Fruit fly (Drosophila melanogaster): ENCODE measurements around the gene CG32512.
A peak's percentile ranks its signal among the peaks of the same experiment; 100 is the strongest.

The CG32512 gene

DNA sequence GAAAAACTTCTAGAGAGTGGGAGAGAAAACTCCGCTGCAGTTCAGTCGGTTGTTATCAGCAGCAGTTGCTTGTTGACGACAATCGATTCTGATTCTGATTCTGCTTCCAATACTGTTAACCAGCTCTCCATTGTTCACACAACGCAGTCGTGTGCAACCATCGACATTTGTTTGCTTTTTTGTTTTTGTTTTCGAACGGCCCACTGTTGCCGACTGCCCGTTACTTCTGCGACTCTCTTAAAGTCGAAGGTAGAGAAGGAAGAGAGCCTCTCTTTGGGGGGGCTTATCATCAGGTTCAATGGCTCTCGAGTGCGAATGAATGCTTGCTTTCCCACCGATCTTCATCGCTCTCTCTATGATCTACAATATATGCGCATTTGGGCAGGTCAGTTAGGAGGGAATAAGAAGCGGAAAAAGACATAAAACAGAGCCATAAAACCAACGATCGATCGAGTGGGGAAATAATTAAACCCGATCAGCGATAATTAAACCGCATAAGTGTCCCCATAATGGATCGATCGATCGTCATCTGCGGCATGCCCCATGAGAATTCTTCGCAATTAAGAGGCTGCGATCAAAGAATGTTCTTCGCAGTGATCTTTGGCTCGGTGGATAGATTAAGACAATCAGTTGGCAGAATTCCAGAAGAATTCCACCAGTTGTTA lies 4.5 kb upstream of the CG32512 start (continued):
- TF ChIP-seq Sox102F (GFP tag; optimal IDR thresholded peaks at IDR 0.05), result no peak
- TF ChIP-seq Hr38 (GFP tag; optimal IDR thresholded peaks at IDR 0.05), result no peak
- no peak for TF ChIP-seq salr (GFP tag; optimal IDR thresholded peaks at IDR 0.05)
- TF ChIP-seq CG8119 (GFP tag; IDR thresholded peaks at IDR 0.05), result 0 out of 3 replicates have a peak, but pooled peaks have one; percentile 19
- TF ChIP-seq dsx (GFP tag; optimal IDR thresholded peaks at IDR 0.05; ENCODE audit: poor library complexity, severe bottlenecking), result peak; percentile 37
- TF ChIP-seq CG11902 (GFP tag; optimal IDR thresholded peaks at IDR 0.05), result no peak
- peak; percentile 25 for TF ChIP-seq CG6808 (GFP tag; optimal IDR thresholded peaks at IDR 0.05)
- peak; percentile 64 for TF ChIP-seq CG9139 (GFP tag; optimal IDR thresholded peaks at IDR 0.05)
- no peak for TF ChIP-seq CG16779 (tag; optimal IDR thresholded peaks at IDR 0.05)
- TF ChIP-seq Blimp-1 (GFP tag; optimal IDR thresholded peaks at IDR 0.05), result no peak
- no peak for TF ChIP-seq topi (GFP tag; optimal IDR thresholded peaks at IDR 0.05)
- TF ChIP-seq cyc (GFP tag; optimal IDR thresholded peaks at IDR 0.05), result no peak
- TF ChIP-seq CG10669 (GFP tag; optimal IDR thresholded peaks at IDR 0.05), result no peak
- TF ChIP-seq Lpt (GFP tag; optimal IDR thresholded peaks at IDR 0.05), result no peak
- no peak for TF ChIP-seq CG10631 (GFP tag; optimal IDR thresholded peaks at IDR 0.05)
- no peak for TF ChIP-seq Ets21C (GFP tag; optimal IDR thresholded peaks at IDR 0.05)
- peak; percentile 10 for TF ChIP-seq CG1621 (tag; optimal IDR thresholded peaks at IDR 0.05)
- TF ChIP-seq fd59A (GFP tag; optimal IDR thresholded peaks at IDR 0.05), result no peak
- no peak for TF ChIP-seq lz (GFP tag; optimal IDR thresholded peaks at IDR 0.05)
- no peak for TF ChIP-seq eg (GFP tag; IDR thresholded peaks at IDR 0.05)
- TF ChIP-seq fkh (GFP tag; optimal IDR thresholded peaks at IDR 0.05), result peak; percentile 33
- TF ChIP-seq Sox14 (GFP tag; optimal IDR thresholded peaks at IDR 0.05), result peak; percentile 35

DNA sequence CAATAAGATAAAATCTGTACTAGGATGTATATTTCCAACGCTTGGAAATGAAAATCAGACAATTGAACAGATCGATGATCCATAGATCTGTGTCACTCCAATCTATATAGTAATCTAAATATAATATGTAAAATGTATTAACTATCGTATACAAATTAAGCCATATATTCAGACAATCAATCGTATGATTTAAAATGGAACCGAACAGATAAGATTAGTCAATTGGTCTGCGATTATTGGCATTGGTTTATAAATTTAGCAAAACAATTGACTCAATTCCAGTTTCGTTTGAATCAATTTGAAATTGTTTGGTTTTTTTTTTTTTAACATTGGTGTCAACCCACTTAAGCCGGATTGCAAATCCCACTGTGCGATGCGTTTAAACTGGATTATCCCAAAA lies 568 bp upstream of the CG32512 start:
- TF ChIP-seq CG8119 (GFP tag; IDR thresholded peaks at IDR 0.05) (0 out of 3 replicates have a peak, but pooled peaks have one; percentile 25), CG32006 (GFP tag; optimal IDR thresholded peaks at IDR 0.05) (peak; percentile 75), esn (GFP tag; optimal IDR thresholded peaks at IDR 0.05) (peak; percentile 67), fkh (GFP tag; optimal IDR thresholded peaks at IDR 0.05) (no peak), Lpt (GFP tag; optimal IDR thresholded peaks at IDR 0.05) (no peak), CG6808 (GFP tag; optimal IDR thresholded peaks at IDR 0.05) (peak; percentile 54), CG3919 (GFP tag; optimal IDR thresholded peaks at IDR 0.05) (peak; percentile 15), CG11762 (GFP tag; optimal IDR thresholded peaks at IDR 0.05; ENCODE audit: insufficient read depth) (no peak), Hr38 (GFP tag; optimal IDR thresholded peaks at IDR 0.05) (no peak), CG8319 (GFP tag; optimal IDR thresholded peaks at IDR 0.05) (peak; percentile 34), ss (GFP tag; optimal IDR thresholded peaks at IDR 0.05) (peak; percentile 2 to 17), Eip93F (GFP tag; optimal IDR thresholded peaks at IDR 0.05) (no peak), CG6276 (GFP tag; optimal IDR thresholded peaks at IDR 0.05) (peak; percentile 52), CG7368 (GFP tag; optimal IDR thresholded peaks at IDR 0.05) (peak; percentile 8), Ets21C (GFP tag; optimal IDR thresholded peaks at IDR 0.05) (no peak), Smox (GFP tag; optimal IDR thresholded peaks at IDR 0.05) (peak; percentile 25), acj6 (GFP tag; optimal IDR thresholded peaks at IDR 0.05) (peak; percentile 44), cyc (GFP tag; optimal IDR thresholded peaks at IDR 0.05) (peak; percentile 8), fd59A (GFP tag; optimal IDR thresholded peaks at IDR 0.05) (peak; percentile 43), spab (GFP tag; optimal IDR thresholded peaks at IDR 0.05) (peak; percentile 47), net (GFP tag; optimal IDR thresholded peaks at IDR 0.05) (peak; percentile 51), svp (GFP tag) (peak; percentile 80), CG4318 (GFP tag; optimal IDR thresholded peaks at IDR 0.05) (peak; percentile 56), dac (GFP tag; optimal IDR thresholded peaks at IDR 0.05) (peak; percentile 32), Eip75B (GFP tag; optimal IDR thresholded peaks at IDR 0.05) (peak; percentile 28), Met (GFP tag; optimal IDR thresholded peaks at IDR 0.05) (peak; percentile 38), Eip78C (GFP tag) (peak; percentile 77), CG1621 (tag; optimal IDR thresholded peaks at IDR 0.05) (no peak), CG31627 (GFP tag; optimal IDR thresholded peaks at IDR 0.05) (peak; percentile 25), Blimp-1 (GFP tag; optimal IDR thresholded peaks at IDR 0.05) (no peak), CG11902 (GFP tag; optimal IDR thresholded peaks at IDR 0.05) (peak; percentile 9), CG15336 (GFP tag; IDR thresholded peaks at IDR 0.05) (peak; percentile 33; the same call in 1 of the 2 replicates), CG3032 (tag; optimal IDR thresholded peaks at IDR 0.05) (no peak), CG11294 (GFP tag; IDR thresholded peaks at IDR 0.05) (no peak), Gug (GFP tag; IDR thresholded peaks at IDR 0.05) (no peak), OdsH (GFP tag; optimal IDR thresholded peaks at IDR 0.05) (peak; percentile 43), lz (GFP tag; optimal IDR thresholded peaks at IDR 0.05) (peak; percentile 31)

All from whole organism, prepupa.